Worm (Caenorhabditis elegans) whole organism, L3 larva: ENCODE measurements around the gene T10C6.16.
A peak's percentile ranks its signal among the peaks of the same experiment; 100 is the strongest.

Experiments
- R02D3.7 ChIP-seq: fragments of 150-350 bp; optimal IDR thresholded peaks from 2 replicates; lab custom pipeline; 2014; ENCODE audit warnings: missing biosample characterization, missing genetic modification characterization
- ZK546.5 ChIP-seq: sonication (generic microtip); optimal IDR thresholded peaks from 2 replicates; lab custom pipeline; 2017; ENCODE audit warnings: missing biosample characterization, missing genetic modification characterization
- aly-2 ChIP-seq: fragments of 150-350 bp; optimal IDR thresholded peaks from 2 replicates; lab custom pipeline; 2014; ENCODE audit warnings: missing biosample characterization, missing genetic modification characterization
- ama-1 ChIP-seq: fragments of 150-350 bp; optimal IDR thresholded peaks from 2 replicates; lab custom pipeline; 2018
- ceh-16 ChIP-seq: sonication (generic microtip); optimal IDR thresholded peaks from 2 replicates; lab custom pipeline; 2017; ENCODE audit warnings: missing biosample characterization, missing genetic modification characterization
- ceh-28 ChIP-seq: fragments of 150-350 bp; optimal IDR thresholded peaks from 2 replicates; lab custom pipeline; 2014; ENCODE audit warnings: missing biosample characterization, missing genetic modification reagents, missing genetic modification characterization
- ceh-82 ChIP-seq: fragments of 150-350 bp; optimal IDR thresholded peaks from 2 replicates; lab custom pipeline; 2014; ENCODE audit warnings: missing biosample characterization, missing genetic modification characterization
- daf-12 ChIP-seq: fragments of 150-350 bp; optimal IDR thresholded peaks from 2 replicates; lab custom pipeline; 2014; ENCODE audit warnings: missing biosample characterization, missing genetic modification reagents, missing genetic modification characterization
- egl-27 ChIP-seq: sonication (generic microtip); optimal IDR thresholded peaks from 4 replicates; lab custom pipeline; 2017; ENCODE audit warnings: missing biosample characterization, missing genetic modification reagents, missing genetic modification characterization
- egl-5 ChIP-seq: fragments of 150-350 bp; optimal IDR thresholded peaks from 2 replicates; lab custom pipeline; 2017; ENCODE audit warnings: missing biosample characterization, missing genetic modification reagents, missing genetic modification characterization, inconsistent platforms
- elt-1 ChIP-seq: fragments of 150-350 bp; optimal IDR thresholded peaks from 2 replicates; lab custom pipeline; 2014; ENCODE audit warnings: missing biosample characterization, missing genetic modification characterization
- elt-2 ChIP-seq: sonication (generic microtip); optimal IDR thresholded peaks from 2 replicates; lab custom pipeline; 2016; ENCODE audit warnings: missing genetic modification reagents, mild to moderate bottlenecking, missing genetic modification characterization, missing compliant biosample characterization
- elt-3 ChIP-seq, 3 experiments: fragments of 150-350 bp in 1 of 3; sonication (generic microtip) in 2 of 3; optimal IDR thresholded peaks; 2 replicates in 2 of 3; 4 replicates in 1 of 3; lab custom pipeline; 2014 to 2017; ENCODE audit warnings: missing biosample characterization in 3 of 3, missing genetic modification characterization in 3 of 3
- fkh-10 ChIP-seq: sonication (generic microtip); optimal IDR thresholded peaks from 2 replicates; lab custom pipeline; 2017; ENCODE audit warnings: missing biosample characterization, missing genetic modification reagents, missing genetic modification characterization
- fkh-2 ChIP-seq: fragments of 150-350 bp; optimal IDR thresholded peaks from 2 replicates; lab custom pipeline; 2014; ENCODE audit warnings: missing biosample characterization, missing genetic modification reagents, missing genetic modification characterization
- fos-1 ChIP-seq: fragments of 150-350 bp; optimal IDR thresholded peaks from 2 replicates; lab custom pipeline; 2014; ENCODE audit warnings: missing biosample characterization, missing genetic modification characterization
- hmg-11 ChIP-seq: sonication (generic microtip); optimal IDR thresholded peaks from 2 replicates; lab custom pipeline; 2016; ENCODE audit warnings: missing genetic modification characterization, missing compliant biosample characterization
- jun-1 ChIP-seq: fragments of 150-350 bp; optimal IDR thresholded peaks from 2 replicates; lab custom pipeline; 2014; ENCODE audit warnings: missing biosample characterization, missing genetic modification reagents, missing genetic modification characterization
- lin-39 ChIP-seq: fragments of 150-350 bp; optimal IDR thresholded peaks from 2 replicates; lab custom pipeline; 2018; ENCODE audit warnings: missing biosample characterization, missing genetic modification reagents, missing genetic modification characterization
- mdl-1 ChIP-seq: fragments of 150-350 bp; optimal IDR thresholded peaks from 2 replicates; lab custom pipeline; 2014; ENCODE audit warnings: missing biosample characterization, missing genetic modification characterization
- mml-1 ChIP-seq: fragments of 150-350 bp; sonication (generic microtip); optimal IDR thresholded peaks from 3 replicates; lab custom pipeline; 2014; ENCODE audit warnings: missing biosample characterization, missing genetic modification characterization
- nhr-11 ChIP-seq: fragments of 150-350 bp; optimal IDR thresholded peaks from 2 replicates; lab custom pipeline; 2014; ENCODE audit warnings: missing biosample characterization, missing genetic modification characterization
- nhr-12 ChIP-seq: fragments of 150-350 bp; optimal IDR thresholded peaks from 2 replicates; lab custom pipeline; 2014; ENCODE audit warnings: missing biosample characterization, missing genetic modification characterization
- nhr-23 ChIP-seq: fragments of 150-350 bp; optimal IDR thresholded peaks from 2 replicates; lab custom pipeline; 2014; ENCODE audit warnings: missing biosample characterization, missing genetic modification reagents, missing genetic modification characterization
- nhr-28 ChIP-seq: fragments of 150-350 bp; optimal IDR thresholded peaks from 2 replicates; lab custom pipeline; 2014; ENCODE audit warnings: missing biosample characterization, missing genetic modification characterization
- nhr-43 ChIP-seq: sonication (generic microtip); optimal IDR thresholded peaks from 2 replicates; lab custom pipeline; 2016; ENCODE audit warnings: mild to moderate bottlenecking, missing genetic modification characterization, missing compliant biosample characterization; ENCODE audit not compliant: poor library complexity, severe bottlenecking
- nhr-67 ChIP-seq: fragments of 150-350 bp; optimal IDR thresholded peaks from 2 replicates; lab custom pipeline; 2014; ENCODE audit warnings: missing biosample characterization, missing genetic modification characterization
- nhr-76 ChIP-seq: fragments of 150-350 bp; sonication (generic microtip); optimal IDR thresholded peaks from 5 replicates; lab custom pipeline; 2014; ENCODE audit warnings: missing biosample characterization, missing genetic modification characterization
- pha-4 ChIP-seq: fragments of 150-350 bp; optimal IDR thresholded peaks from 2 replicates; lab custom pipeline; 2014; ENCODE audit warnings: missing biosample characterization, missing genetic modification reagents, missing genetic modification characterization
- pqm-1 ChIP-seq: fragments of 150-350 bp; optimal IDR thresholded peaks from 2 replicates; lab custom pipeline; 2017; ENCODE audit warnings: missing biosample characterization, missing genetic modification characterization, inconsistent platforms
- sea-2 ChIP-seq: fragments of 150-350 bp; sonication (generic microtip); optimal IDR thresholded peaks from 4 replicates; lab custom pipeline; 2014; ENCODE audit warnings: missing biosample characterization, missing genetic modification reagents, missing genetic modification characterization
- skn-1 ChIP-seq: fragments of 150-350 bp; optimal IDR thresholded peaks from 2 replicates; lab custom pipeline; 2014; ENCODE audit warnings: missing biosample characterization, missing genetic modification characterization
- snpc-4 ChIP-seq: fragments of 150-350 bp; optimal IDR thresholded peaks from 2 replicates; lab custom pipeline; 2014; ENCODE audit warnings: missing biosample characterization, missing genetic modification characterization
- tbx-2 ChIP-seq: sonication (generic microtip); optimal IDR thresholded peaks from 2 replicates; lab custom pipeline; 2016; ENCODE audit warnings: mild to moderate bottlenecking, missing genetic modification characterization, missing compliant biosample characterization
- unc-62 ChIP-seq: fragments of 150-350 bp; sonication (generic microtip); optimal IDR thresholded peaks from 4 replicates; lab custom pipeline; 2014; ENCODE audit warnings: missing biosample characterization, missing genetic modification reagents, missing genetic modification characterization
- ztf-11 ChIP-seq: fragments of 150-350 bp; optimal IDR thresholded peaks from 2 replicates; lab custom pipeline; 2014; ENCODE audit warnings: missing biosample characterization, missing genetic modification characterization

The T10C6.16 gene

ce11 chrV:16023559-16023958 is 9.2 kb downstream of the T10C6.16 start:
- TF ChIP-seq ceh-82 (no peak), nhr-67 (no peak), fkh-2 (no peak), elt-2 (tag; lab: Kevin White, UChicago) (no peak), egl-27 (tag; lab: Kevin White, UChicago) (no peak), tbx-2 (no peak), elt-1 (no peak), nhr-43 (tag; lab: Kevin White, UChicago) (no peak), ama-1 (lab: Kevin White, UChicago) (no peak), snpc-4 (tag; lab: Kevin White, UChicago) (no peak), nhr-12 (tag; lab: Kevin White, UChicago) (no peak), hmg-11 (tag; lab: Kevin White, UChicago) (no peak), R02D3.7 (tag; lab: Kevin White, UChicago) (no peak), aly-2 (tag; lab: Kevin White, UChicago) (no peak), ztf-11 (tag; lab: Kevin White, UChicago) (no peak), nhr-28 (tag; lab: Kevin White, UChicago) (no peak), pqm-1 (tag; lab: Kevin White, UChicago) (no peak), elt-3 (tag; optimal IDR thresholded peaks at IDR 0.05; lab: Kevin White, UChicago) (no peak)

- TF ChIP-seq jun-1 = no peak
- no peak for TF ChIP-seq ztf-11 (tag; lab: Kevin White, UChicago)
- no peak for TF ChIP-seq ceh-28
- no peak for TF ChIP-seq pqm-1 (tag; lab: Kevin White, UChicago)
- TF ChIP-seq skn-1 = no peak
- TF ChIP-seq fkh-2 = no peak
- no peak for TF ChIP-seq fos-1 (tag; lab: Kevin White, UChicago)
- TF ChIP-seq mdl-1 (tag; lab: Kevin White, UChicago) = no peak
- no peak for TF ChIP-seq elt-1
- no peak for TF ChIP-seq nhr-23 (tag; lab: Kevin White, UChicago)
- no peak for TF ChIP-seq egl-5 (tag; lab: Kevin White, UChicago)
- no peak for TF ChIP-seq daf-12 (tag; lab: Kevin White, UChicago)
- TF ChIP-seq elt-3 (tag; optimal IDR thresholded peaks at IDR 0.05; lab: Kevin White, UChicago) = no peak
- TF ChIP-seq nhr-11 = no peak
- no peak for TF ChIP-seq nhr-43 (tag; lab: Kevin White, UChicago)
These were observed 9.8 kb downstream of the T10C6.16 start, which contains the start of gene cwc-15 for ce11 chrV:16023051-16023450. cwc-15 (plus strand) TSS chrV:16023351.

- TF ChIP-seq tbx-2 (no peak), jun-1 (no peak), nhr-28 (tag; lab: Kevin White, UChicago) (no peak), nhr-11 (no peak), sea-2 (no peak), fkh-2 (no peak), R02D3.7 (tag; lab: Kevin White, UChicago) (no peak), nhr-23 (tag; lab: Kevin White, UChicago) (peak; percentile 6), lin-39 (tag; lab: Kevin White, UChicago) (peak; percentile 0), ceh-28 (no peak), ceh-82 (no peak), skn-1 (no peak), ceh-16 (tag; lab: Kevin White, UChicago) (no peak), nhr-76 (no peak), ama-1 (lab: Kevin White, UChicago) (no peak), unc-62 (GFP tag; lab: Kevin White, UChicago) (no peak), ztf-11 (tag; lab: Kevin White, UChicago) (no peak), nhr-43 (tag; lab: Kevin White, UChicago) (peak; percentile 57), pqm-1 (tag; lab: Kevin White, UChicago) (no peak), nhr-12 (tag; lab: Kevin White, UChicago) (no peak), fkh-10 (GFP tag; lab: Kevin White, UChicago) (no peak)
These were observed 10.2 kb downstream of the T10C6.16 start for ce11 chrV:16022600-16022999.

ce11 chrV:16020042-16020441 is 12.8 kb downstream of the T10C6.16 start, which contains the start of gene srx-44:
srx-44 (plus strand) TSS chrV:16020342.
- TF ChIP-seq nhr-76 (no peak), nhr-12 (tag; lab: Kevin White, UChicago) (no peak), fkh-10 (GFP tag; lab: Kevin White, UChicago) (no peak), mml-1 (tag; lab: Kevin White, UChicago) (no peak), ZK546.5 (tag; lab: Kevin White, UChicago) (no peak), pha-4 (tag; lab: Kevin White, UChicago) (no peak), fkh-2 (no peak), elt-1 (no peak), ceh-82 (no peak), ama-1 (lab: Kevin White, UChicago) (no peak), pqm-1 (tag; lab: Kevin White, UChicago) (no peak), R02D3.7 (tag; lab: Kevin White, UChicago) (no peak), fos-1 (tag; lab: Kevin White, UChicago) (no peak)
